Worm (Caenorhabditis elegans) whole organism, L3 larva: ENCODE measurements around the gene Y54G2A.38.

Experiments
- ZK546.5 ChIP-seq: sonication (generic microtip); optimal IDR thresholded peaks from 2 replicates; lab custom pipeline; 2017; ENCODE audit warnings: missing biosample characterization, missing genetic modification characterization
- ama-1 ChIP-seq: fragments of 150-350 bp; optimal IDR thresholded peaks from 2 replicates; lab custom pipeline; 2018
- daf-12 ChIP-seq: fragments of 150-350 bp; optimal IDR thresholded peaks from 2 replicates; lab custom pipeline; 2014; ENCODE audit warnings: missing biosample characterization, missing genetic modification reagents, missing genetic modification characterization
- egl-5 ChIP-seq: fragments of 150-350 bp; optimal IDR thresholded peaks from 2 replicates; lab custom pipeline; 2017; ENCODE audit warnings: missing biosample characterization, missing genetic modification reagents, missing genetic modification characterization, inconsistent platforms
- elt-3 ChIP-seq, 3 experiments: fragments of 150-350 bp in 1 of 3; sonication (generic microtip) in 2 of 3; optimal IDR thresholded peaks; 2 replicates in 2 of 3; 4 replicates in 1 of 3; lab custom pipeline; 2014 to 2017; ENCODE audit warnings: missing biosample characterization in 3 of 3, missing genetic modification characterization in 3 of 3
- fkh-10 ChIP-seq: sonication (generic microtip); optimal IDR thresholded peaks from 2 replicates; lab custom pipeline; 2017; ENCODE audit warnings: missing biosample characterization, missing genetic modification reagents, missing genetic modification characterization
- jun-1 ChIP-seq: fragments of 150-350 bp; optimal IDR thresholded peaks from 2 replicates; lab custom pipeline; 2014; ENCODE audit warnings: missing biosample characterization, missing genetic modification reagents, missing genetic modification characterization
- mdl-1 ChIP-seq: fragments of 150-350 bp; optimal IDR thresholded peaks from 2 replicates; lab custom pipeline; 2014; ENCODE audit warnings: missing biosample characterization, missing genetic modification characterization
- nhr-11 ChIP-seq: fragments of 150-350 bp; optimal IDR thresholded peaks from 2 replicates; lab custom pipeline; 2014; ENCODE audit warnings: missing biosample characterization, missing genetic modification characterization
- nhr-28 ChIP-seq: fragments of 150-350 bp; optimal IDR thresholded peaks from 2 replicates; lab custom pipeline; 2014; ENCODE audit warnings: missing biosample characterization, missing genetic modification characterization
- nhr-76 ChIP-seq: fragments of 150-350 bp; sonication (generic microtip); optimal IDR thresholded peaks from 5 replicates; lab custom pipeline; 2014; ENCODE audit warnings: missing biosample characterization, missing genetic modification characterization
- pha-4 ChIP-seq: fragments of 150-350 bp; optimal IDR thresholded peaks from 2 replicates; lab custom pipeline; 2014; ENCODE audit warnings: missing biosample characterization, missing genetic modification reagents, missing genetic modification characterization
- snpc-4 ChIP-seq: fragments of 150-350 bp; optimal IDR thresholded peaks from 2 replicates; lab custom pipeline; 2014; ENCODE audit warnings: missing biosample characterization, missing genetic modification characterization
- tbx-2 ChIP-seq: sonication (generic microtip); optimal IDR thresholded peaks from 2 replicates; lab custom pipeline; 2016; ENCODE audit warnings: mild to moderate bottlenecking, missing genetic modification characterization, missing compliant biosample characterization

ce11 chrIV:2709590-2710201 lies 49.6 kb upstream of the Y54G2A.38 start:
- TF ChIP-seq snpc-4 (tag; lab: Kevin White, UChicago), result no peak
- TF ChIP-seq ama-1 (lab: Kevin White, UChicago), result no peak
- no peak for TF ChIP-seq nhr-28 (tag; lab: Kevin White, UChicago)
- no peak for TF ChIP-seq tbx-2 (tag; lab: Kevin White, UChicago)
- TF ChIP-seq fkh-10, result no peak
- no peak for TF ChIP-seq nhr-76 (tag; lab: Kevin White, UChicago)
- TF ChIP-seq ZK546.5 (tag; lab: Kevin White, UChicago), result no peak
- peak; percentile 39 for TF ChIP-seq pha-4 (tag; lab: Kevin White, UChicago)
- TF ChIP-seq jun-1, result no peak
- TF ChIP-seq nhr-11 (tag; lab: Kevin White, UChicago), result no peak
- TF ChIP-seq daf-12 (tag; lab: Kevin White, UChicago), result no peak
- no peak for TF ChIP-seq elt-3 (tag; optimal IDR thresholded peaks at IDR 0.05; lab: Kevin White, UChicago)
- TF ChIP-seq egl-5, result no peak
- TF ChIP-seq mdl-1 (tag; lab: Kevin White, UChicago), result no peak
